ENCODE assay signal across 3 fruit fly cellular contexts in the genomic region with DNA sequence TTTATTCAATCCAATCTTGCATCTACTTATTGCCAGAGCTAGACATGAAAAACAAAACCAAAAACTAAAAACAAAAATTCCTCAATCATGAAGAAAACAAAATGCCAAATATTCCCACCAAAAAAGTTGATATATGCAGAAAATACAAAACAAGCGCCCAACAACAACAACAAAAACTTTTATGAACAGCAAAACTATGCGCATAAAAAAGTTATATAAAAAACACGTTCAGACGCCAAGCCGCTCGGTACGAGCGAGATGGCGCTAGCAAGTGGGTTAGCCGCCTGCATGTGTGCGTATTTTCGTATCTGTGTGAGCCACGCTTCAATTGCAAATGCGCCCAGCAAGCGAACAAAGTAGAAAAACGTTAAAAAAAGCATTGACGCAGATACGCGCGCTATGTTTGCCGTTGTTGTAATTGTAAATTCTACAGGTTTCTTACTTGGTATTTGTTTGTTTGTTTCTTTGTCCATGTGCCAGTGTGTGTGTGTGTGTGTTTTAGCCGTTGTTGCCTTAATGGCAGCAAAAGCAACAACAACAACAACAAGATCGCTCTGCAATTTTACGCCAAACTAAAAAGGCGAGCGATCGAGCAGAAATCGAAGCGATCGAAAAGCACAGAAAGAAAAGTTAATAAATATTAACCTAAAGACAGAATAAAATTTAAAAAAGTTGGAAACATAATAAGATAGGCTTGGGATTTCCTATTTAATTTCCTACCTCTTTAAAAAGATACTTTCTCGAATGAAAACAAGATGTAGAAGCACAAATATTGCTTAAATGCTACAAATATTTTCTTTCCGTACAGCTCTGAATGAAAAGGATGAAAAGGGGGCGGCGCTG.
A peak's percentile ranks its signal among the peaks of the same experiment; 100 is the strongest.
TF ChIP-seq lines count a peak whose summit lies in the region.

No protein-coding gene starts in this region.

TF ChIP-seq in whole organism, embryonic, 481 proteins besides CTCF, POLR2A, EP300 and RAD21 (continued from another document):
- no peak for TF ChIP-seq tin (GFP tag; optimal IDR thresholded peaks at IDR 0.05; lab: Kevin White, UChicago)
- TF ChIP-seq CG4360 (GFP tag; IDR thresholded peaks at IDR 0.05; lab: Robert Waterston, UW) = peak; percentile 65
- TF ChIP-seq slou (GFP tag; optimal IDR thresholded peaks at IDR 0.05; lab: Kevin White, UChicago) = no peak
- TF ChIP-seq kni (GFP tag; optimal IDR thresholded peaks at IDR 0.05; lab: Kevin White, UChicago) = peak; percentile 73
- TF ChIP-seq B-H2 (GFP tag; optimal IDR thresholded peaks at IDR 0.05; lab: Kevin White, UChicago) = peak; percentile 7
- peak; percentile 99 for TF ChIP-seq chinmo (GFP tag; IDR thresholded peaks at IDR 0.05; lab: Robert Waterston, UW; ENCODE audit: partially characterized antibody)
- no peak for TF ChIP-seq sna (GFP tag; IDR thresholded peaks at IDR 0.05; lab: Robert Waterston, UW; ENCODE audit: partially characterized antibody)
- TF ChIP-seq sqz (GFP tag; optimal IDR thresholded peaks at IDR 0.05; lab: Kevin White, UChicago) = peak; percentile 84
- TF ChIP-seq CG16779 (GFP tag; IDR thresholded peaks at IDR 0.05; lab: Robert Waterston, UW) = no peak
- TF ChIP-seq CG13287 (GFP tag; IDR thresholded peaks at IDR 0.05; lab: Robert Waterston, UW; ENCODE audit: partially characterized antibody) = peak; percentile 22; the same call in 1 of the 2 replicates
- peak; percentile 31 for TF ChIP-seq Med (GFP tag; lab: Kevin White, UChicago)
- TF ChIP-seq caup (GFP tag; optimal IDR thresholded peaks at IDR 0.05; lab: Kevin White, UChicago; ENCODE audit: severe bottlenecking) = no peak

TF ChIP-seq in whole organism, prepupa, 60 proteins besides CTCF, POLR2A, EP300 and RAD21 (continued from another document):
- TF ChIP-seq vri (GFP tag; optimal IDR thresholded peaks at IDR 0.05; lab: Kevin White, UChicago) (no peak), net (GFP tag; optimal IDR thresholded peaks at IDR 0.05; lab: Kevin White, UChicago) (peak; percentile 78), ss (GFP tag; optimal IDR thresholded peaks at IDR 0.05; lab: Kevin White, UChicago) (peak; percentile 48 to 69), CG3032 (tag; optimal IDR thresholded peaks at IDR 0.05; lab: Kevin White, UChicago) (peak; percentile 90), Hr4 (GFP tag; optimal IDR thresholded peaks at IDR 0.05; lab: Kevin White, UChicago) (peak; percentile 76), svp (GFP tag; lab: Kevin White, UChicago) (no peak), CG9139 (GFP tag; optimal IDR thresholded peaks at IDR 0.05; lab: Kevin White, UChicago) (peak; percentile 29), Smox (GFP tag; optimal IDR thresholded peaks at IDR 0.05; lab: Kevin White, UChicago) (no peak), eg (GFP tag; IDR thresholded peaks at IDR 0.05; lab: Robert Waterston, UW) (peak; percentile 88), salr (GFP tag; optimal IDR thresholded peaks at IDR 0.05; lab: Kevin White, UChicago) (peak; percentile 38 to 78), fd59A (GFP tag; optimal IDR thresholded peaks at IDR 0.05; lab: Kevin White, UChicago) (peak; percentile 65), Ets96B (tag; optimal IDR thresholded peaks at IDR 0.05; lab: Kevin White, UChicago) (peak; percentile 88), Sox14 (GFP tag; optimal IDR thresholded peaks at IDR 0.05; lab: Kevin White, UChicago) (peak; percentile 60), CG34406 (GFP tag; optimal IDR thresholded peaks at IDR 0.05; lab: Kevin White, UChicago) (peak; percentile 37), lz (GFP tag; optimal IDR thresholded peaks at IDR 0.05; lab: Kevin White, UChicago) (no peak), topi (GFP tag; optimal IDR thresholded peaks at IDR 0.05; lab: Kevin White, UChicago) (peak; percentile 4), Gug (GFP tag; IDR thresholded peaks at IDR 0.05; lab: Robert Waterston, UW) (peak; percentile 70), CG6792 (GFP tag; optimal IDR thresholded peaks at IDR 0.05; lab: Kevin White, UChicago) (peak; percentile 48), cyc (GFP tag; optimal IDR thresholded peaks at IDR 0.05; lab: Kevin White, UChicago) (no peak), Eip93F (GFP tag; optimal IDR thresholded peaks at IDR 0.05; lab: Kevin White, UChicago) (no peak), dsx (GFP tag; optimal IDR thresholded peaks at IDR 0.05; lab: Kevin White, UChicago; ENCODE audit: poor library complexity, severe bottlenecking) (peak; percentile 82), spab (GFP tag; optimal IDR thresholded peaks at IDR 0.05; lab: Kevin White, UChicago) (peak; percentile 66), fkh (GFP tag; optimal IDR thresholded peaks at IDR 0.05; lab: Kevin White, UChicago) (peak; percentile 39), CG1621 (tag; optimal IDR thresholded peaks at IDR 0.05; lab: Kevin White, UChicago) (peak; percentile 40), CG6163 (GFP tag; IDR thresholded peaks at IDR 0.05; lab: Robert Waterston, UW) (peak; percentile 92), Blimp-1 (GFP tag; optimal IDR thresholded peaks at IDR 0.05; lab: Kevin White, UChicago) (no peak), dac (GFP tag; optimal IDR thresholded peaks at IDR 0.05; lab: Kevin White, UChicago) (no peak), fd85E (GFP tag; optimal IDR thresholded peaks at IDR 0.05; lab: Kevin White, UChicago) (no peak), CG4318 (GFP tag; optimal IDR thresholded peaks at IDR 0.05; lab: Kevin White, UChicago) (no peak), CG11902 (GFP tag; optimal IDR thresholded peaks at IDR 0.05; lab: Kevin White, UChicago) (no peak), Sox102F (GFP tag; optimal IDR thresholded peaks at IDR 0.05; lab: Kevin White, UChicago) (no peak), pdm3 (GFP tag; optimal IDR thresholded peaks at IDR 0.05; lab: Kevin White, UChicago) (peak; percentile 66), CG3919 (GFP tag; optimal IDR thresholded peaks at IDR 0.05; lab: Kevin White, UChicago) (peak; percentile 78), CG11294 (GFP tag; IDR thresholded peaks at IDR 0.05; lab: Robert Waterston, UW) (peak; percentile 38; the same call in 1 of the 2 replicates), Met (GFP tag; optimal IDR thresholded peaks at IDR 0.05; lab: Kevin White, UChicago) (no peak), Ets21C (GFP tag; optimal IDR thresholded peaks at IDR 0.05; lab: Kevin White, UChicago) (no peak), esn (GFP tag; optimal IDR thresholded peaks at IDR 0.05; lab: Kevin White, UChicago) (peak; percentile 9), CG6276 (GFP tag; optimal IDR thresholded peaks at IDR 0.05; lab: Kevin White, UChicago) (peak; percentile 45), CG8632 (GFP tag; optimal IDR thresholded peaks at IDR 0.05; lab: Kevin White, UChicago) (peak; percentile 51), CG15336 (GFP tag; IDR thresholded peaks at IDR 0.05; lab: Robert Waterston, UW) (peak; percentile 90), Hr38 (GFP tag; optimal IDR thresholded peaks at IDR 0.05; lab: Kevin White, UChicago) (no peak)

TF ChIP-seq in whole organism, pupa, 21 proteins besides CTCF, POLR2A, EP300 and RAD21 (continued from another document):
- TF ChIP-seq Pif1B (GFP tag; optimal IDR thresholded peaks at IDR 0.05; lab: Kevin White, UChicago) = peak; percentile 56
